Worm (Caenorhabditis elegans) whole organism, early embryonic: ENCODE data around the gene mab-10.

Source experiments
- B0310.2 ChIP-seq: sonication (generic microtip); optimal IDR thresholded peaks from 2 replicates; lab custom pipeline; 2016; ENCODE audit warnings: mild to moderate bottlenecking, missing genetic modification characterization, missing compliant biosample characterization
- F13C5.2 ChIP-seq: sonication (generic microtip); optimal IDR thresholded peaks from 2 replicates; lab custom pipeline; 2017; ENCODE audit warnings: mild to moderate bottlenecking, missing genetic modification characterization, inconsistent platforms, missing compliant biosample characterization
- aly-1 ChIP-seq: sonication (generic microtip); optimal IDR thresholded peaks from 2 replicates; lab custom pipeline; 2016; ENCODE audit warnings: missing genetic modification characterization, missing compliant biosample characterization
- ama-1 ChIP-seq: fragments of 150-350 bp; optimal IDR thresholded peaks from 2 replicates; lab custom pipeline; 2014
- ceh-13 ChIP-seq: fragments of 200-800 bp; sonication (Bioruptor generic); optimal IDR thresholded peaks from 2 replicates; lab custom pipeline; 2018; ENCODE audit warnings: mild to moderate bottlenecking, missing genetic modification characterization, missing compliant biosample characterization
- ceh-36 ChIP-seq: sonication (generic microtip); optimal IDR thresholded peaks from 2 replicates; lab custom pipeline; 2016; ENCODE audit warnings: missing genetic modification characterization, inconsistent platforms, missing compliant biosample characterization
- ets-7 ChIP-seq: sonication (generic microtip); optimal IDR thresholded peaks from 2 replicates; lab custom pipeline; 2016; ENCODE audit warnings: missing genotype, missing genetic modification characterization, missing compliant biosample characterization
- flt-1 ChIP-seq: fragments of 200-800 bp; sonication (Bioruptor generic); IDR thresholded peaks from 2 replicates; pipeline ENCODE4 v1.3.6; 2022; ENCODE audit warnings: missing genetic modification characterization, missing compliant biosample characterization
- hmbx-1 ChIP-seq: sonication (generic microtip); optimal IDR thresholded peaks from 2 replicates; lab custom pipeline; 2016; ENCODE audit warnings: mild to moderate bottlenecking, missing genetic modification characterization, missing compliant biosample characterization
- hnd-1 ChIP-seq: sonication (generic microtip); optimal IDR thresholded peaks from 2 replicates; lab custom pipeline; 2016; ENCODE audit warnings: missing genetic modification characterization, missing compliant biosample characterization
- pes-1 ChIP-seq: fragments of 200-800 bp; sonication (Bioruptor generic); IDR thresholded peaks from 2 replicates; pipeline ENCODE4 v1.3.6; 2022; ENCODE audit warnings: missing genetic modification reagents, missing genetic modification characterization, missing compliant biosample characterization
- tbx-11 ChIP-seq: fragments of 200-800 bp; sonication (Bioruptor generic); IDR thresholded peaks from 2 replicates; pipeline ENCODE4 v1.3.6; 2022; ENCODE audit warnings: missing genetic modification characterization, missing compliant biosample characterization
- tbx-37 ChIP-seq: fragments of 200-800 bp; sonication (Bioruptor generic); conservative IDR thresholded peaks from 2 replicates; pipeline ENCODE4 v1.3.6; 2022; ENCODE audit warnings: missing genetic modification reagents, missing genetic modification characterization, missing compliant biosample characterization
- tra-4 ChIP-seq: sonication (generic microtip); optimal IDR thresholded peaks from 2 replicates; lab custom pipeline; 2017; ENCODE audit warnings: missing genetic modification characterization, missing compliant biosample characterization

DNA sequence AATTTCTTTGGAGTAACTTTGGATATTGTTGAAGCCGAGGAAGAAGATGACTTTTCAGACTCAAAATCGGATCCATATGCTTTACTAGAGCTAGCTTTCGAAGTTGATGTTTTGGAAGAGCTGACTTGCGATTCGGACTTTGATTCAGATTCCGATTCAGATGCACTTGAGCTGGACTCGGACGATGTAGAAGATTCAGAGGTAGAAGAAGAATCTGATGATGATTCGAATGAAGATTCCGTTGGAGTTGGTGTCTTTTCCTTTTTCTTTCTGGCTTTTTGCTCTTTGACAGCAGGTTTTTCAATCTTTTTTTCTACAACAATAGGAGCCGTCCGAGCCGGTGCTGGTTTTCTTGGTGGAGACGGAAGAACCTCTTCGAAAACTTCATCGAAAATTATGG, 20.0 kb upstream of the mab-10 start:
- no peak for TF ChIP-seq ama-1
- no peak for TF ChIP-seq F13C5.2 (tag; lab: Kevin White, UChicago)
- no peak for TF ChIP-seq tbx-11 (GFP tag; lab: Robert Waterston, UW)
- TF ChIP-seq tra-4 (tag; lab: Kevin White, UChicago), result no peak
- no peak for TF ChIP-seq ceh-13 (GFP tag; lab: Kevin White, UChicago)
- no peak for TF ChIP-seq hnd-1
- no peak for TF ChIP-seq tbx-37 (GFP tag; lab: Robert Waterston, UW)
- no peak for TF ChIP-seq ets-7 (tag; lab: Kevin White, UChicago)
- no peak for TF ChIP-seq flt-1
- TF ChIP-seq ceh-36 (tag; lab: Kevin White, UChicago), result no peak
- TF ChIP-seq hmbx-1 (tag; lab: Kevin White, UChicago), result no peak
- no peak for TF ChIP-seq aly-1 (tag; lab: Kevin White, UChicago)
- no peak for TF ChIP-seq pes-1 (GFP tag; lab: Robert Waterston, UW)
- TF ChIP-seq B0310.2 (tag; lab: Kevin White, UChicago), result no peak
